Worm (Caenorhabditis elegans): ENCODE measurements around the gene ceh-40.

- TF ChIP-seq snpc-4 (tag; optimal IDR thresholded peaks at IDR 0.05) = no peak
- no peak for TF ChIP-seq unc-62 (GFP tag; optimal IDR thresholded peaks at IDR 0.05)
- no peak for TF ChIP-seq bed-3 (GFP tag; optimal IDR thresholded peaks at IDR 0.05)
- TF ChIP-seq nhr-76 (tag; optimal IDR thresholded peaks at IDR 0.05) = no peak
These were observed 11.2 kb upstream of the ceh-40 start, which contains the start of gene srd-46 for ce11 chrX:12331795-12332194.
